Fruit fly (Drosophila melanogaster) whole organism, embryonic: ENCODE data around the gene CG42819.

ENCODE experiments used
- Bdp1 ChIP-seq: fragments of 200-800 bp; sonication (Bioruptor generic); optimal IDR thresholded peaks from 3 replicates; lab custom pipeline; 2016; ENCODE audit warnings: missing biosample characterization, missing genetic modification characterization
- CG10366 ChIP-seq: fragments of 200-800 bp; sonication (Bioruptor generic); IDR thresholded peaks from 2 replicates; pipeline ENCODE4 v1.3.6; 2022; ENCODE audit warnings: missing biosample characterization, missing genetic modification characterization
- CG10462 ChIP-seq: fragments of 200-800 bp; sonication (Bioruptor generic); optimal IDR thresholded peaks from 2 replicates; lab custom pipeline; 2016; ENCODE audit warnings: missing biosample characterization, missing genetic modification characterization
- CG12219 ChIP-seq: fragments of 200-800 bp; sonication (Bioruptor generic); optimal IDR thresholded peaks from 3 replicates; lab custom pipeline; 2018; ENCODE audit warnings: missing biosample characterization, mild to moderate bottlenecking, missing genetic modification characterization
- CG12391 ChIP-seq: fragments of 200-800 bp; sonication (Bioruptor generic); optimal IDR thresholded peaks from 3 replicates; lab custom pipeline; 2018; ENCODE audit warnings: missing biosample characterization, mild to moderate bottlenecking, missing genetic modification characterization, moderate library complexity
- CG13296 ChIP-seq: fragments of 200-800 bp; sonication (Bioruptor generic); optimal IDR thresholded peaks from 3 replicates; lab custom pipeline; 2018; ENCODE audit warnings: missing biosample characterization, mild to moderate bottlenecking, missing genetic modification characterization
- CG13894 ChIP-seq: fragments of 200-800 bp; sonication (Bioruptor generic); optimal IDR thresholded peaks from 3 replicates; lab custom pipeline; 2018; ENCODE audit warnings: missing biosample characterization, mild to moderate bottlenecking, missing genetic modification characterization, moderate library complexity
- CG17829 ChIP-seq: fragments of 200-800 bp; optimal IDR thresholded peaks from 2 replicates; lab custom pipeline; 2019; ENCODE audit warnings: missing biosample characterization, mild to moderate bottlenecking, missing genetic modification characterization, moderate library complexity
- CG31365 ChIP-seq: fragments of 200-800 bp; sonication (Bioruptor generic); optimal IDR thresholded peaks from 2 replicates; lab custom pipeline; 2018; ENCODE audit warnings: missing biosample characterization, mild to moderate bottlenecking, missing genetic modification characterization
- CG4707 ChIP-seq: fragments of 200-800 bp; sonication (Bioruptor generic); optimal IDR thresholded peaks from 2 replicates; lab custom pipeline; 2018; ENCODE audit warnings: missing biosample characterization, mild to moderate bottlenecking, missing genetic modification characterization, moderate library complexity
- CG4854 ChIP-seq: fragments of 200-800 bp; sonication (Bioruptor generic); optimal IDR thresholded peaks from 2 replicates; lab custom pipeline; 2016; ENCODE audit warnings: missing biosample characterization, missing genetic modification characterization, inconsistent platforms
- CG5180 ChIP-seq: fragments of 200-800 bp; sonication (Bioruptor generic); optimal IDR thresholded peaks from 3 replicates; lab custom pipeline; 2017; ENCODE audit warnings: missing biosample characterization, missing genetic modification characterization, mild to moderate bottlenecking, moderate library complexity, missing genetic modification reagents
- CG7963 ChIP-seq: fragments of 200-800 bp; sonication (Bioruptor generic); IDR thresholded peaks from 3 replicates; pipeline ENCODE4 v1.3.6; 2022; ENCODE audit warnings: missing biosample characterization, missing genetic modification characterization; ENCODE audit not compliant: partially characterized antibody
- D ChIP-seq, 2 experiments: fragments of 200-800 bp in 1 of 2; fragments of >200 bp in 1 of 2; sonication (Bioruptor generic) in 1 of 2; optimal IDR thresholded peaks; 2 replicates in 1 of 2; 3 replicates in 1 of 2; lab custom pipeline; 2017; ENCODE audit warnings: mild to moderate bottlenecking in 1 of 2, missing biosample characterization in 1 of 2, missing genetic modification characterization in 1 of 2, missing genetic modification reagents in 1 of 2
- Dek ChIP-seq: fragments of 200-800 bp; sonication (Bioruptor generic); optimal IDR thresholded peaks from 3 replicates; lab custom pipeline; 2019; ENCODE audit warnings: missing biosample characterization, mild to moderate bottlenecking, missing genetic modification characterization, moderate library complexity
- Dfd ChIP-seq, 2 experiments: fragments of >200 bp; optimal IDR thresholded peaks; 2 replicates each; lab custom pipeline; 2017; ENCODE audit warnings: missing biosample characterization in 2 of 2, missing genetic modification characterization in 2 of 2
- Doc3 ChIP-seq: fragments of 200-800 bp; sonication (Bioruptor generic); IDR thresholded peaks from 3 replicates; pipeline ENCODE4 v1.3.6; 2022; ENCODE audit warnings: missing biosample characterization, missing genetic modification characterization; ENCODE audit not compliant: partially characterized antibody
- Dp ChIP-seq: fragments of 200-800 bp; sonication (Bioruptor generic); optimal IDR thresholded peaks from 2 replicates; lab custom pipeline; 2018; ENCODE audit warnings: missing biosample characterization, mild to moderate bottlenecking, missing genetic modification characterization, moderate library complexity
- Jarid2 ChIP-seq: fragments of 200-800 bp; sonication (Bioruptor generic); optimal IDR thresholded peaks from 3 replicates; lab custom pipeline; 2017; ENCODE audit warnings: mild to moderate bottlenecking, missing biosample characterization, missing genetic modification reagents, missing genetic modification characterization
- Mrtf ChIP-seq: fragments of 200-800 bp; sonication (Bioruptor generic); IDR thresholded peaks from 3 replicates; pipeline ENCODE4 v1.3.6; 2022; ENCODE audit warnings: missing biosample characterization, missing genetic modification characterization
- Rfx ChIP-seq: fragments of 200-800 bp; sonication (Bioruptor generic); IDR thresholded peaks from 2 replicates; pipeline ENCODE4 v1.3.6; 2022; ENCODE audit warnings: missing biosample characterization, missing genetic modification characterization
- Trl ChIP-seq, 3 experiments: fragments of >200 bp in 2 of 3; fragments of 200-800 bp in 1 of 3; sonication (Bioruptor generic) in 1 of 3; optimal IDR thresholded peaks; 2 replicates in 1 of 3; 3 replicates in 2 of 3; lab custom pipeline; 2016 to 2017; ENCODE audit warnings: missing biosample characterization in 1 of 3, missing genetic modification characterization in 1 of 3
- YL-1 ChIP-seq: fragments of 200-800 bp; sonication (Bioruptor generic); optimal IDR thresholded peaks from 3 replicates; lab custom pipeline; 2017; ENCODE audit warnings: missing biosample characterization, mild to moderate bottlenecking, missing genetic modification characterization
- aop ChIP-seq: fragments of 200-800 bp; sonication (Bioruptor generic); IDR thresholded peaks from 2 replicates; pipeline ENCODE4 v1.3.6; 2022; ENCODE audit warnings: missing biosample characterization, missing genetic modification characterization
- ap ChIP-seq: fragments of 200-800 bp; sonication (Bioruptor generic); IDR thresholded peaks from 2 replicates; pipeline ENCODE4 v1.3.6; 2022; ENCODE audit warnings: missing biosample characterization, missing genetic modification characterization
- ase ChIP-seq: fragments of 200-800 bp; sonication (Bioruptor generic); IDR thresholded peaks from 3 replicates; pipeline ENCODE4 v1.3.6; 2022; ENCODE audit warnings: missing biosample characterization, missing genetic modification characterization
- bigmax ChIP-seq: fragments of 200-800 bp; sonication (Bioruptor generic); optimal IDR thresholded peaks from 2 replicates; lab custom pipeline; 2018; ENCODE audit warnings: missing biosample characterization, mild to moderate bottlenecking, missing genetic modification characterization
- chm ChIP-seq: fragments of 200-800 bp; sonication (Bioruptor generic); IDR thresholded peaks from 2 replicates; pipeline ENCODE4 v1.3.6; 2022; ENCODE audit warnings: missing biosample characterization, missing genetic modification characterization
- en ChIP-seq: fragments of 200-800 bp; sonication (Bioruptor generic); optimal IDR thresholded peaks from 2 replicates; lab custom pipeline; 2016; ENCODE audit warnings: missing biosample characterization, missing genetic modification characterization
- ewg ChIP-seq: fragments of 200-800 bp; sonication (Bioruptor generic); optimal IDR thresholded peaks from 3 replicates; lab custom pipeline; 2017; ENCODE audit warnings: mild to moderate bottlenecking, missing biosample characterization, missing genetic modification reagents, missing genetic modification characterization
- gcm2 ChIP-seq: fragments of 200-800 bp; sonication (Bioruptor generic); optimal IDR thresholded peaks from 2 replicates; lab custom pipeline; 2016; ENCODE audit warnings: missing biosample characterization, missing genetic modification characterization
- grau ChIP-seq: fragments of 200-800 bp; optimal IDR thresholded peaks from 3 replicates; lab custom pipeline; 2019; ENCODE audit warnings: missing biosample characterization, mild to moderate bottlenecking, missing genetic modification characterization, moderate library complexity
- gsb-n ChIP-seq: fragments of 200-800 bp; sonication (Bioruptor generic); optimal IDR thresholded peaks from 3 replicates; lab custom pipeline; 2018; ENCODE audit warnings: missing biosample characterization, mild to moderate bottlenecking, missing genetic modification characterization
- jumu ChIP-seq: fragments of 200-800 bp; sonication (Bioruptor generic); optimal IDR thresholded peaks from 3 replicates; lab custom pipeline; 2016; ENCODE audit warnings: missing biosample characterization, missing genetic modification characterization
- kah ChIP-seq: fragments of 200-800 bp; sonication (Bioruptor generic); optimal IDR thresholded peaks from 2 replicates; lab custom pipeline; 2018; ENCODE audit warnings: missing biosample characterization, mild to moderate bottlenecking, missing genetic modification characterization
- lilli ChIP-seq: fragments of 200-800 bp; sonication (Bioruptor generic); optimal IDR thresholded peaks from 3 replicates; lab custom pipeline; 2016; ENCODE audit warnings: missing biosample characterization, missing genetic modification characterization
- lov ChIP-seq, 2 experiments: fragments of 200-800 bp in 1 of 2; fragments of >200 bp in 1 of 2; sonication (Bioruptor generic) in 1 of 2; IDR thresholded peaks in 1 of 2; optimal IDR thresholded peaks in 1 of 2; 2 replicates in 1 of 2; 3 replicates in 1 of 2; pipeline versions ENCODE4 v1.3.6 to Lab custom; 2017 to 2022; ENCODE audit warnings: missing biosample characterization in 1 of 2, missing genetic modification characterization in 1 of 2
- nau ChIP-seq: fragments of 200-800 bp; sonication (Bioruptor generic); optimal IDR thresholded peaks from 3 replicates; lab custom pipeline; 2017; ENCODE audit warnings: missing biosample characterization, mild to moderate bottlenecking, missing genetic modification characterization, missing genetic modification reagents
- nerfin-1 ChIP-seq: fragments of 200-800 bp; sonication (Bioruptor generic); optimal IDR thresholded peaks from 3 replicates; lab custom pipeline; 2019; ENCODE audit warnings: missing biosample characterization, mild to moderate bottlenecking, missing genetic modification characterization, moderate library complexity
- otp ChIP-seq: fragments of 200-800 bp; sonication (Bioruptor generic); IDR thresholded peaks from 3 replicates; pipeline ENCODE4, ENCODE4 v1.3.6; 2022; ENCODE audit warnings: missing biosample characterization, missing genetic modification characterization
- pb ChIP-seq: fragments of 200-800 bp; sonication (Bioruptor generic); optimal IDR thresholded peaks from 3 replicates; lab custom pipeline; 2016; ENCODE audit warnings: missing biosample characterization, missing genetic modification characterization
- sc ChIP-seq, 3 experiments: fragments of >200 bp in 2 of 3; fragments of 200-800 bp in 1 of 3; sonication (Bioruptor generic) in 1 of 3; optimal IDR thresholded peaks; 2 replicates in 2 of 3; 3 replicates in 1 of 3; lab custom pipeline; 2017; ENCODE audit warnings: mild to moderate bottlenecking in 1 of 3, missing biosample characterization in 1 of 3, missing genetic modification characterization in 1 of 3, missing genetic modification reagents in 1 of 3
- scrt ChIP-seq: fragments of 200-800 bp; sonication (Bioruptor generic); optimal IDR thresholded peaks from 2 replicates; lab custom pipeline; 2018; ENCODE audit warnings: missing biosample characterization, mild to moderate bottlenecking, missing genetic modification characterization, moderate library complexity
- sd ChIP-seq: fragments of 200-800 bp; sonication (Bioruptor generic); optimal IDR thresholded peaks from 3 replicates; lab custom pipeline; 2018; ENCODE audit warnings: missing biosample characterization, mild to moderate bottlenecking, missing genetic modification characterization, moderate library complexity
- sens ChIP-seq: fragments of 200-800 bp; sonication (Bioruptor generic); peaks from one replicate; lab custom pipeline; 2016; ENCODE audit warnings: missing biosample characterization, missing genetic modification characterization
- seq ChIP-seq: fragments of 200-800 bp; sonication (Bioruptor generic); IDR thresholded peaks from 2 replicates; pipeline ENCODE4 v1.3.6; 2022; ENCODE audit warnings: missing biosample characterization, missing genetic modification characterization
- shn ChIP-seq: fragments of 200-800 bp; sonication (Bioruptor generic); optimal IDR thresholded peaks from 3 replicates; lab custom pipeline; 2016; ENCODE audit warnings: missing biosample characterization, missing genetic modification characterization
- sr ChIP-seq: fragments of 200-800 bp; sonication (Bioruptor generic); IDR thresholded peaks from 3 replicates; pipeline ENCODE4 v1.3.6; 2022; ENCODE audit warnings: missing biosample characterization, missing genetic modification characterization
- vvl ChIP-seq: fragments of 200-800 bp; sonication (Bioruptor generic); IDR thresholded peaks from 2 replicates; pipeline ENCODE4 v1.3.6; 2022; ENCODE audit warnings: missing biosample characterization, missing genetic modification characterization

CG42819 gene

DNA sequence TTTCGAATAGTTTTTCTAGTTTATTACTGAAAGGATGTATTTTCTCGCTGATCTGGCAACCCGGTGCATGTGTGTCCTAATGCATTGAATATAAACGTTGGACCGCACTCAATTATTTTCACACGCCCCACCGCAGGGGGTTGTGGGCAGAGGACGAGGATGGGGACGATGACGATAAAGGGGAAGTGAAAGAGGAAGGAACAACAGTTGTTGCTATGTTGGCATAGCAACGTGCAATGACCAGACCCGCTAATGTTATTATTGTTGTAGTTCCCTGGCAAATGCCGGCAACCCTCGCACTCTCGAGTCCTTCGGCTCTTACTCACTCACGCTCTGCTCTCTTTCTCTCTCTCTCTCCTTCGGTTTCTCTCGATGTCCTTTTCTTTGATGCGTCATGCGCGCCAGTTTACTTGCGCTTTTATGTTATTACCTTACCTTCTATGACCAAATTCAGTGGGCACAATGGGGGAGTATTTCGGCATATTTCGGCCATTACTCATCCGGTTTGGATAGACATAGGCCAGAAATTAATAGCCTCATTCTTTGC, 35.6 kb upstream of the CG42819 start (continued):
- no peak for TF ChIP-seq CG12391 (tag; lab: Kevin White, UChicago)
- TF ChIP-seq Mrtf (GFP tag; lab: Robert Waterston, UW) = no peak
- peak; percentile 44 for TF ChIP-seq sens (GFP tag; lab: Kevin White, UChicago)
- no peak for TF ChIP-seq sc (optimal IDR thresholded peaks at IDR 0.05; lab: Kevin White, UChicago)
- TF ChIP-seq sc (GFP tag; optimal IDR thresholded peaks at IDR 0.05; lab: Kevin White, UChicago) = no peak
- TF ChIP-seq vvl (GFP tag; lab: Robert Waterston, UW) = no peak
- TF ChIP-seq ewg (GFP tag; lab: Kevin White, UChicago) = peak; percentile 78
- no peak for TF ChIP-seq Bdp1 (GFP tag; lab: Kevin White, UChicago)
- TF ChIP-seq aop (GFP tag; lab: Robert Waterston, UW) = no peak
- TF ChIP-seq CG17829 (tag; lab: Kevin White, UChicago) = no peak
- TF ChIP-seq gcm2 = no peak
- TF ChIP-seq nau (GFP tag; lab: Kevin White, UChicago) = no peak
- no peak for TF ChIP-seq gsb-n (tag; lab: Kevin White, UChicago)
- TF ChIP-seq Trl (optimal IDR thresholded peaks at IDR 0.05; lab: Kevin White, UChicago) = peak; percentile 71 to 73
- TF ChIP-seq Trl (GFP tag; optimal IDR thresholded peaks at IDR 0.05; lab: Kevin White, UChicago) = no peak
- peak; percentile 76 for TF ChIP-seq Rfx (GFP tag; lab: Robert Waterston, UW)
- no peak for TF ChIP-seq CG5180 (GFP tag; lab: Kevin White, UChicago)
- peak; percentile 39 for TF ChIP-seq sd
- no peak for TF ChIP-seq otp (GFP tag; lab: Robert Waterston, UW)
- TF ChIP-seq en (GFP tag; lab: Kevin White, UChicago) = no peak
- no peak for TF ChIP-seq YL-1 (GFP tag; lab: Kevin White, UChicago)
- TF ChIP-seq chm (GFP tag; lab: Robert Waterston, UW) = no peak
- TF ChIP-seq Jarid2 (GFP tag; lab: Kevin White, UChicago) = no peak
- no peak for TF ChIP-seq grau
- TF ChIP-seq ase = no peak
- TF ChIP-seq CG4854 (GFP tag; lab: Kevin White, UChicago) = no peak
- peak; percentile 19 for TF ChIP-seq D (optimal IDR thresholded peaks at IDR 0.05; lab: Kevin White, UChicago)
- no peak for TF ChIP-seq D (GFP tag; optimal IDR thresholded peaks at IDR 0.05; lab: Kevin White, UChicago)
- TF ChIP-seq jumu = no peak
- peak; percentile 87 for TF ChIP-seq CG13894
- no peak for TF ChIP-seq CG10366 (GFP tag; lab: Robert Waterston, UW)
- no peak for TF ChIP-seq Dek (tag; lab: Kevin White, UChicago)
- no peak for TF ChIP-seq CG31365 (tag; lab: Kevin White, UChicago)
- TF ChIP-seq Dfd (GFP tag; optimal IDR thresholded peaks at IDR 0.05; lab: Kevin White, UChicago) = no peak
- TF ChIP-seq shn (GFP tag; lab: Kevin White, UChicago) = no peak
- 0 out of 2 replicates have a peak, but pooled peaks have one; percentile 11 for TF ChIP-seq ap
- no peak for TF ChIP-seq Dp (GFP tag; lab: Kevin White, UChicago)
- TF ChIP-seq CG12219 (GFP tag; lab: Kevin White, UChicago) = no peak
- no peak for TF ChIP-seq CG10462 (GFP tag; lab: Kevin White, UChicago)
- peak; percentile 55 for TF ChIP-seq nerfin-1 (tag; lab: Kevin White, UChicago)
- TF ChIP-seq lilli (GFP tag; lab: Kevin White, UChicago) = no peak
- TF ChIP-seq pb (GFP tag; lab: Kevin White, UChicago) = no peak
- TF ChIP-seq CG7963 (GFP tag; lab: Robert Waterston, UW) = no peak
- TF ChIP-seq lov (optimal IDR thresholded peaks at IDR 0.05; lab: Kevin White, UChicago) = no peak
- no peak for TF ChIP-seq lov (GFP tag; IDR thresholded peaks at IDR 0.05; lab: Robert Waterston, UW)
- peak; percentile 79 for TF ChIP-seq scrt
- TF ChIP-seq Doc3 (GFP tag; lab: Robert Waterston, UW) = no peak
- peak; percentile 14; the same call in 1 of the 2 replicates for TF ChIP-seq seq (GFP tag; lab: Robert Waterston, UW)
- no peak for TF ChIP-seq CG4707 (GFP tag; lab: Kevin White, UChicago)
- TF ChIP-seq kah = no peak
- no peak for TF ChIP-seq sr (GFP tag; lab: Robert Waterston, UW)
- no peak for TF ChIP-seq bigmax
- no peak for TF ChIP-seq CG13296
